Fruit fly (Drosophila melanogaster) whole organism: Measurements from ENCODE around the gene Wdr33.

Experiments used
- CG8478 ChIP-seq: fragments of >200 bp; optimal IDR thresholded peaks from 2 replicates; lab custom pipeline; 2018; ENCODE audit warnings: inconsistent platforms
- Dll ChIP-seq: fragments of >200 bp; optimal IDR thresholded peaks from 2 replicates; lab custom pipeline; 2017
- EcR ChIP-seq, 2 experiments: fragments of >200 bp; optimal IDR thresholded peaks; 2 replicates each; lab custom pipeline; 2017; ENCODE audit warnings: missing biosample characterization in 2 of 2, missing genetic modification characterization in 2 of 2, missing genetic modification reagents in 2 of 2
- pan ChIP-seq: fragments of >200 bp; optimal IDR thresholded peaks from 2 replicates; lab custom pipeline; 2017
- psq ChIP-seq: fragments of >200 bp; optimal IDR thresholded peaks from 2 replicates; lab custom pipeline; 2017
- usp ChIP-seq: fragments of >200 bp; optimal IDR thresholded peaks from 2 replicates; lab custom pipeline; 2017; ENCODE audit warnings: missing biosample characterization, missing genetic modification characterization, mixed read lengths

DNA sequence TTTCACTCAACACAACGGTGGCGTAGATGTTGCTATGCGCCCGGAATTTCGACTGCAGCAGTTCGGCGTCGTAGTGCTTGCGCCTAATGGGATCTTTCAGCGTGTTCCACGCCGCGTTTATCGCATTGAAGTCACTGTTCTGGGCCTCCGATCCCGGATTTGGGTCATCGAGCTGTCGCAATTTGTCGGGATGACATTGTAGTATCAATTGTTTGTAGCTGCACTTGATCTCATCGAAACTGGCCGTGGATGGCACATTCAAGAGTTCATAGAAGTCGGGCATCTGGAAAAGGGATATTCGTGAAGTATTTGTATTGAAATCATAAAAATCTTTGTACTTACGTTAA lies 38.1 kb upstream of the Wdr33 start:
- no peak for TF ChIP-seq Dll (lab: Kevin White, UChicago)
- TF ChIP-seq CG8478 (lab: Kevin White, UChicago) = no peak
- no peak for TF ChIP-seq EcR (GFP tag; optimal IDR thresholded peaks at IDR 0.05; lab: Kevin White, UChicago)
- TF ChIP-seq usp (GFP tag; lab: Kevin White, UChicago) = no peak
- TF ChIP-seq psq (lab: Kevin White, UChicago) = no peak
- TF ChIP-seq pan = no peak
